Worm (Caenorhabditis elegans): Measurements from ENCODE around the gene fbxa-69.

- no peak for TF ChIP-seq lsy-2 (tag; optimal IDR thresholded peaks at IDR 0.05)
- TF ChIP-seq nhr-12 (tag; optimal IDR thresholded peaks at IDR 0.05) = no peak
- no peak for TF ChIP-seq lin-32 (GFP tag; optimal IDR thresholded peaks at IDR 0.05)
- TF ChIP-seq snpc-4 (tag; optimal IDR thresholded peaks at IDR 0.05) = no peak
- no peak for TF ChIP-seq unc-62 (GFP tag; optimal IDR thresholded peaks at IDR 0.05)
- TF ChIP-seq nhr-76 (tag; optimal IDR thresholded peaks at IDR 0.05) = no peak
- TF ChIP-seq ceh-83 (GFP tag; optimal IDR thresholded peaks at IDR 0.05) = no peak
- no peak for TF ChIP-seq blmp-1 (tag; optimal IDR thresholded peaks at IDR 0.05)
These were observed 14.1 kb upstream of the fbxa-69 start, which contains the start of gene srbc-55 for ce11 chrV:15829907-15830306.

All from whole organism, mixed stage, embryonic.